Worm (Caenorhabditis elegans): ENCODE results near the gene W02A2.8.

DNA sequence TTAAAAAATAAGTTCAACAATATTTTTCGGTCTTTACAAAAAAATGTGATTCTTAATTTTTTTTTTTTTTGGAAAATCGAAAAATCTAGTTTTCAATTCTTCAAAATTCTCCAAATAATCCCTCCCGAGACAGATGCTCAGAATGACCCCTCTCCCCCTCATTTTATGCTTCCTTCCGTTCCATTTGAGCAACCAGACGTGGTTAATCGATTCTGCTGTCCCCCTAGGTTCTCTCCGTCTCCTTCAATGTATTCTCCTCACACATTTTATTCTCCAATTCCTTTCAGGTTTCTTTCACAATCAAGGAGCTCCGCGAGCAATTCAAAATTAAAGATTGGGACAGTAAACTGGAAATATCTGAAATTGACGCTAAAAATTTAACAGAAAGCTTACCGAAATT is 16.5 kb upstream of the W02A2.8 start:
- TF ChIP-seq pes-1 (GFP tag; IDR thresholded peaks at IDR 0.05) (no peak), ama-1 (optimal IDR thresholded peaks at IDR 0.05) (no peak), flt-1 (GFP tag; IDR thresholded peaks at IDR 0.05) (no peak), F13C5.2 (tag; optimal IDR thresholded peaks at IDR 0.05) (no peak), tra-4 (tag; optimal IDR thresholded peaks at IDR 0.05) (no peak), B0310.2 (tag; optimal IDR thresholded peaks at IDR 0.05) (no peak), ets-7 (tag; optimal IDR thresholded peaks at IDR 0.05) (no peak), sea-1 (GFP tag; conservative IDR thresholded peaks at IDR 0.05) (no peak)

Data from whole organism, early embryonic.